Worm (Caenorhabditis elegans) whole organism, young adult: ENCODE measurements around the gene Y46D2A.1.
A peak's percentile ranks its signal among the peaks of the same experiment; 100 is the strongest.

ENCODE experiments used
- B0019.2 ChIP-seq: fragments of 200-800 bp; sonication (Bioruptor generic); conservative IDR thresholded peaks from 2 replicates; pipeline ENCODE4 v1.3.6; 2022; ENCODE audit warnings: missing genetic modification reagents, missing genetic modification characterization, missing compliant biosample characterization
- B0261.1 ChIP-seq: sonication (generic microtip); optimal IDR thresholded peaks from 2 replicates; lab custom pipeline; 2016; ENCODE audit warnings: mild to moderate bottlenecking, missing genetic modification characterization, moderate library complexity, missing compliant biosample characterization
- C17E4.6 ChIP-seq: fragments of 200-800 bp; sonication (Bioruptor generic); IDR thresholded peaks from 2 replicates; pipeline ENCODE4 v1.3.6; 2022; ENCODE audit warnings: missing genetic modification reagents, missing genetic modification characterization, missing compliant biosample characterization
- F10E7.11 ChIP-seq: sonication (generic microtip); optimal IDR thresholded peaks from 2 replicates; lab custom pipeline; 2017; ENCODE audit warnings: mild to moderate bottlenecking, missing genetic modification characterization, moderate library complexity, missing compliant biosample characterization
- F23B12.7 ChIP-seq: sonication (generic microtip); optimal IDR thresholded peaks from 2 replicates; lab custom pipeline; 2017; ENCODE audit warnings: missing genetic modification characterization, mild to moderate bottlenecking, missing compliant biosample characterization, antibody characterized with exemption, moderate library complexity; ENCODE audit not compliant: insufficient read depth
- F37B4.10 ChIP-seq: fragments of 200-800 bp; sonication (Bioruptor generic); IDR thresholded peaks from 2 replicates; pipeline ENCODE4 v1.3.6; 2022; ENCODE audit warnings: missing genetic modification characterization, missing compliant biosample characterization
- F49E8.2 ChIP-seq: sonication (generic microtip); optimal IDR thresholded peaks from 3 replicates; lab custom pipeline; 2017; ENCODE audit warnings: missing genetic modification characterization, mild to moderate bottlenecking, missing compliant biosample characterization, antibody characterized with exemption, moderate library complexity; ENCODE audit not compliant: insufficient read depth
- F52B5.7 ChIP-seq: sonication (generic microtip); optimal IDR thresholded peaks from 2 replicates; lab custom pipeline; 2016; ENCODE audit warnings: mild to moderate bottlenecking, missing genetic modification characterization, missing compliant biosample characterization
- F57A8.1 ChIP-seq: fragments of 200-800 bp; sonication (Bioruptor generic); optimal IDR thresholded peaks from 2 replicates; lab custom pipeline; 2018; ENCODE audit warnings: mild to moderate bottlenecking, missing genetic modification characterization, moderate library complexity, missing compliant biosample characterization
- F57C9.4 ChIP-seq: sonication (generic microtip); optimal IDR thresholded peaks from 2 replicates; lab custom pipeline; 2017; ENCODE audit warnings: mild to moderate bottlenecking, missing genetic modification characterization, missing compliant biosample characterization
- Y67H2A.10 ChIP-seq: fragments of 200-800 bp; sonication (Bioruptor generic); conservative IDR thresholded peaks from 2 replicates; pipeline ENCODE4 v1.3.6; 2022; ENCODE audit warnings: missing genetic modification reagents, missing genetic modification characterization, missing compliant biosample characterization
- Y95B8A.8 ChIP-seq: fragments of 200-800 bp; sonication (Bioruptor generic); IDR thresholded peaks from 2 replicates; pipeline ENCODE4 v1.3.6; 2022; ENCODE audit warnings: missing genetic modification reagents, missing genetic modification characterization, missing compliant biosample characterization
- ZK185.1 ChIP-seq: sonication (generic microtip); optimal IDR thresholded peaks from 2 replicates; lab custom pipeline; 2016; ENCODE audit warnings: mild to moderate bottlenecking, missing genetic modification characterization, missing compliant biosample characterization; ENCODE audit not compliant: poor library complexity, severe bottlenecking
- attf-5 ChIP-seq: fragments of 200-800 bp; sonication (Bioruptor generic); optimal IDR thresholded peaks from 2 replicates; lab custom pipeline; 2018; ENCODE audit warnings: mild to moderate bottlenecking, missing genetic modification characterization, missing compliant biosample characterization
- ccch-3 ChIP-seq: fragments of 200-800 bp; sonication (Bioruptor generic); optimal IDR thresholded peaks from 2 replicates; lab custom pipeline; 2018; ENCODE audit warnings: mild to moderate bottlenecking, missing genetic modification characterization, missing compliant biosample characterization
- ceh-58 ChIP-seq: fragments of 200-800 bp; sonication (Bioruptor generic); IDR thresholded peaks from 2 replicates; pipeline ENCODE4 v1.3.6; 2022; ENCODE audit warnings: missing genetic modification characterization, missing compliant biosample characterization
- dox-1 ChIP-seq: fragments of 200-800 bp; sonication (Bioruptor generic); IDR thresholded peaks from 2 replicates; pipeline ENCODE4 v1.3.6; 2022; ENCODE audit warnings: missing genetic modification reagents, missing genetic modification characterization, missing compliant biosample characterization
- egl-18 ChIP-seq: fragments of 200-800 bp; sonication (Bioruptor generic); IDR thresholded peaks from 2 replicates; pipeline ENCODE4 v1.3.6; 2022; ENCODE audit warnings: missing genetic modification reagents, missing genetic modification characterization, missing compliant biosample characterization
- egrh-3 ChIP-seq: fragments of 200-800 bp; sonication (Bioruptor generic); IDR thresholded peaks from 2 replicates; pipeline ENCODE4 v1.3.6; 2022; ENCODE audit warnings: missing genetic modification reagents, missing genetic modification characterization, missing compliant biosample characterization
- fkh-3 ChIP-seq: sonication (generic microtip); optimal IDR thresholded peaks from 2 replicates; lab custom pipeline; 2016; ENCODE audit warnings: mild to moderate bottlenecking, missing genetic modification characterization, missing compliant biosample characterization
- hmg-1.2 ChIP-seq: fragments of 200-800 bp; sonication (Bioruptor generic); IDR thresholded peaks from 2 replicates; pipeline ENCODE4 v1.3.6; 2022; ENCODE audit warnings: missing genetic modification reagents, missing genetic modification characterization, missing compliant biosample characterization
- let-607 ChIP-seq, 2 experiments: fragments of 200-800 bp in 1 of 2; sonication (Bioruptor generic) in 1 of 2; sonication (generic microtip) in 1 of 2; optimal IDR thresholded peaks; 2 replicates each; lab custom pipeline; 2016 to 2018; ENCODE audit warnings: mild to moderate bottlenecking in 2 of 2, missing compliant biosample characterization in 2 of 2, missing genetic modification characterization in 2 of 2, moderate library complexity in 2 of 2, missing genotype in 1 of 2
- lin-35 ChIP-seq, 3 experiments: fragments of 150-350 bp in 2 of 3; sonication (generic microtip) in 1 of 3; optimal IDR thresholded peaks; 2 replicates each; lab custom pipeline; 2014 to 2018; ENCODE audit warnings: missing biosample characterization in 3 of 3, missing genetic modification characterization in 3 of 3, missing genetic modification reagents in 3 of 3
- lin-40 ChIP-seq: sonication (generic microtip); optimal IDR thresholded peaks from 2 replicates; lab custom pipeline; 2016; ENCODE audit warnings: missing genetic modification characterization, mild to moderate bottlenecking, missing compliant biosample characterization, missing genotype, missing genetic modification reagents
- lin-54 ChIP-seq: fragments of 200-800 bp; sonication (Bioruptor generic); optimal IDR thresholded peaks from 2 replicates; lab custom pipeline; 2018; ENCODE audit warnings: mild to moderate bottlenecking, missing genetic modification characterization, missing compliant biosample characterization
- lsl-1 ChIP-seq: fragments of 200-800 bp; sonication (Bioruptor generic); optimal IDR thresholded peaks from 2 replicates; lab custom pipeline; 2018; ENCODE audit warnings: mild to moderate bottlenecking, missing genetic modification characterization, moderate library complexity, missing compliant biosample characterization
- lsy-27 ChIP-seq: sonication (generic microtip); optimal IDR thresholded peaks from 2 replicates; lab custom pipeline; 2017; ENCODE audit warnings: missing genetic modification characterization, mild to moderate bottlenecking, missing compliant biosample characterization, antibody characterized with exemption, missing genotype, borderline replicate concordance; ENCODE audit not compliant: insufficient read depth
- madf-3 ChIP-seq: fragments of 200-800 bp; sonication (Bioruptor generic); IDR thresholded peaks from 2 replicates; pipeline ENCODE4 v1.3.6; 2022; ENCODE audit warnings: missing genetic modification reagents, missing genetic modification characterization, missing compliant biosample characterization
- nhr-27 ChIP-seq: fragments of 200-800 bp; sonication (Bioruptor generic); optimal IDR thresholded peaks from 2 replicates; lab custom pipeline; 2018; ENCODE audit warnings: mild to moderate bottlenecking, missing genetic modification characterization, moderate library complexity, missing compliant biosample characterization
- rec-8 ChIP-seq, 2 experiments: sonication (generic microtip); optimal IDR thresholded peaks; 2 replicates each; lab custom pipeline; 2016; ENCODE audit warnings: mild to moderate bottlenecking in 2 of 2, missing genetic modification characterization in 2 of 2, missing genetic modification reagents in 2 of 2, missing genotype in 2 of 2, missing biosample characterization in 1 of 2, missing compliant biosample characterization in 1 of 2, moderate library complexity in 1 of 2
- repo-1 ChIP-seq: sonication (generic microtip); optimal IDR thresholded peaks from 2 replicates; lab custom pipeline; 2017; ENCODE audit warnings: mild to moderate bottlenecking, missing genetic modification characterization, missing compliant biosample characterization
- snpc-1.3 ChIP-seq: sonication (generic microtip); optimal IDR thresholded peaks from 2 replicates; lab custom pipeline; 2017; ENCODE audit warnings: missing genetic modification characterization, mild to moderate bottlenecking, missing compliant biosample characterization, antibody characterized with exemption, moderate library complexity, missing genotype, missing genetic modification reagents; ENCODE audit not compliant: insufficient read depth
- zfh-2 ChIP-seq: fragments of 200-800 bp; sonication (Bioruptor generic); conservative IDR thresholded peaks from 2 replicates; pipeline ENCODE4 v1.3.6; 2022; ENCODE audit warnings: missing genetic modification reagents, missing genetic modification characterization, missing compliant biosample characterization
- ztf-18 ChIP-seq: sonication (generic microtip); optimal IDR thresholded peaks from 2 replicates; lab custom pipeline; 2016; ENCODE audit warnings: missing genotype, mild to moderate bottlenecking, missing genetic modification characterization, missing compliant biosample characterization

Gene Y46D2A.1

DNA sequence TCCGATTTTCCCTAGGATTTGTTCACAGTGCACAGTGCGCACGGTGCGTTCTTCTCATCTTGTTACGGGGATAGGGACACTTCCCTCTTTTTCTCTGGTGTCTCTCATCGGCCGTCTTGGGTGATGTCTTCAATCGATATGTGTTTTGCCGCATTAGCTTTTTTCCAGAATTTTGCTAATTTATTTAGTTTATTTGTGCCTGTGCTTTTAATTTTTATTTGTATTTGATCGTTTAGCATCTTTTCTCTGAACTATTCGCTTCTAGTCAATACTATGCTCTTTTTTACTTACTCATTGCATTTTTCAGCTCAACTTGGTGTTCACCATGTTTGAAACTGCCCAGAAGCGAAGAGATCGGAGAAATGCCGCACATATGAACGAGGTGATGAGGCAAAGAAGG is 17.9 kb downstream of the Y46D2A.1 start, which contains the start of gene F14D2.5:
F14D2.5 (plus strand) TSS at position 301 of the 400 bp plus-strand sequence.
- TF ChIP-seq lsy-27 (tag; lab: Kevin White, UChicago) (no peak), ztf-18 (tag; lab: Kevin White, UChicago) (no peak), ceh-58 (no peak), Y95B8A.8 (GFP tag; lab: Robert Waterston, UW) (no peak), C17E4.6 (GFP tag; lab: Robert Waterston, UW) (no peak), attf-5 (GFP tag; lab: Kevin White, UChicago) (no peak), egl-18 (GFP tag; lab: Robert Waterston, UW) (no peak), repo-1 (tag; lab: Kevin White, UChicago) (no peak), Y67H2A.10 (no peak), F49E8.2 (tag; lab: Kevin White, UChicago) (no peak), rec-8 (tag; optimal IDR thresholded peaks at IDR 0.05; lab: Kevin White, UChicago) (no peak), lin-35 (GFP tag; optimal IDR thresholded peaks at IDR 0.05; lab: Kevin White, UChicago) (no peak)
- TF ChIP-seq, all 124 proteins: peak for 0

DNA sequence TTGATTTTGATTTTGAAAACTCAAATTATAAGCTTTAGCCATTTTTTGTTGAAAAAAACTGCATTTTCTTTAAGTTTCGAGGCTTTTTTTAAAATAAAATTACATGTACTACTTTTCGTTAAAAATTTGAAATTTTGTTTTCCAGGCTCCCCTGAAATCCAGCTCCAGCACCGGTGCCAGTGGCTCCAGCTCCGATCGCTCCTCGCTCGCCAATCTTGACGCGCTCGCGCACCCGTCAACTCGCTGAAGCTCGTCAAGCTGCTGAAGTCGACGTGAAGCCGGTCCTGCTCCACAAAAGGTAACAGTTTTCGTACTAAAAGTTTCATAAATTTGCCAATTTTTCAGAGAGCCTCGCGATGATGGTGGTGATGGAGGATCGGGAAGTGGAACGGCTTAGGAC is 18.5 kb downstream of the Y46D2A.1 start:
- TF ChIP-seq F49E8.2 (tag; lab: Kevin White, UChicago), result no peak
- no peak for TF ChIP-seq nhr-27 (tag; lab: Kevin White, UChicago)
- no peak for TF ChIP-seq dox-1
- TF ChIP-seq F23B12.7 (tag; lab: Kevin White, UChicago), result no peak
- no peak for TF ChIP-seq B0261.1 (tag; lab: Kevin White, UChicago)
- TF ChIP-seq F57A8.1 (GFP tag; lab: Kevin White, UChicago), result no peak
- TF ChIP-seq ZK185.1 (tag; lab: Kevin White, UChicago), result no peak
- peak; percentile 73 for TF ChIP-seq egrh-3 (GFP tag; lab: Robert Waterston, UW)
- 0 out of 2 replicates have a peak, but pooled peaks have one; percentile 18 for TF ChIP-seq Y95B8A.8 (GFP tag; lab: Robert Waterston, UW)
- TF ChIP-seq zfh-2, result peak; percentile 72
- TF ChIP-seq F10E7.11 (tag; lab: Kevin White, UChicago), result no peak
- TF ChIP-seq ccch-3, result no peak

DNA sequence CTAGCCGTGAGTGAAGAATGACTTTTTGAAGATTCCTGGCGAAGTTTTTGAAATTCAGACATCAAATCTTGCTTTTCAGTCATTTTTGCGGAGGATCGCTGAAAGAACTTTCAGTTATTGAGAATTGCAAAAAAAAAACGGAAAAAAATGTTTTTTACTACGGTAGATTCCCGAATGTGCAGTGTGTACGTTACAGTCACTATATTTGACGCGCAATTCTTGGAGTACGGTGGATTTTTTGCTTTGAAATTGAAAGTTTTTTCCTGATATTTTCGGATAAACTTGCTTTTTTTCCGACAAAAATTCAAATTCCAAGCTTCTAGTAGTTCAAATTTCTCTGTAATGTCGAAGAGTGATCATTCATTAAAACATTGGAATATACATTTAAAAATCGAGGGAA is 19.6 kb downstream of the Y46D2A.1 start, which contains the start of gene F14D2.11:
F14D2.11 (minus strand) TSS at position 101 of the 400 bp plus-strand sequence.
- TF ChIP-seq Y95B8A.8 (GFP tag; lab: Robert Waterston, UW) (no peak), lin-54 (GFP tag; lab: Kevin White, UChicago) (no peak), lsl-1 (GFP tag; lab: Kevin White, UChicago) (peak; percentile 68), hmg-1.2 (GFP tag; lab: Robert Waterston, UW) (no peak), madf-3 (GFP tag; lab: Robert Waterston, UW) (0 out of 2 replicates have a peak, but pooled peaks have one; percentile 21), lin-40 (tag; lab: Kevin White, UChicago) (no peak), snpc-1.3 (tag; lab: Kevin White, UChicago) (no peak), F37B4.10 (GFP tag; lab: Robert Waterston, UW) (no peak), let-607 (tag; optimal IDR thresholded peaks at IDR 0.05; lab: Kevin White, UChicago) (no peak), F52B5.7 (tag; lab: Kevin White, UChicago) (no peak), F57C9.4 (tag; lab: Kevin White, UChicago) (no peak), nhr-27 (tag; lab: Kevin White, UChicago) (no peak), fkh-3 (tag; lab: Kevin White, UChicago) (no peak), Y67H2A.10 (no peak), B0019.2 (no peak), attf-5 (GFP tag; lab: Kevin White, UChicago) (no peak)
